Fruit fly (Drosophila melanogaster) whole organism, embryonic: ENCODE data around the gene Ipo9.

ENCODE experiments used
- CG10959 ChIP-seq: fragments of 200-800 bp; sonication (Bioruptor generic); IDR thresholded peaks from 2 replicates; pipeline ENCODE4 v1.3.6; 2022; ENCODE audit warnings: missing biosample characterization, missing genetic modification characterization
- CG17359 ChIP-seq: fragments of 200-800 bp; sonication (Bioruptor generic); optimal IDR thresholded peaks from 3 replicates; lab custom pipeline; 2018; ENCODE audit warnings: missing biosample characterization, mild to moderate bottlenecking, missing genetic modification characterization, moderate library complexity
- CG3407 ChIP-seq: fragments of 200-800 bp; sonication (Bioruptor generic); optimal IDR thresholded peaks from 2 replicates; lab custom pipeline; 2018; ENCODE audit warnings: missing biosample characterization, mild to moderate bottlenecking, missing genetic modification characterization
- CG5245 ChIP-seq: fragments of 200-800 bp; sonication (Bioruptor generic); optimal IDR thresholded peaks from 3 replicates; lab custom pipeline; 2016; ENCODE audit warnings: missing biosample characterization, missing genetic modification characterization
- CG7271 ChIP-seq: fragments of 200-800 bp; sonication (Bioruptor generic); optimal IDR thresholded peaks from 2 replicates; lab custom pipeline; 2018; ENCODE audit warnings: missing biosample characterization, mild to moderate bottlenecking, missing genetic modification characterization, moderate library complexity
- CG8290 ChIP-seq, 3 experiments: fragments of 200-800 bp; sonication (Bioruptor generic); optimal IDR thresholded peaks; 2 replicates each; lab custom pipeline; 2016 to 2019; ENCODE audit warnings: missing biosample characterization in 3 of 3, missing genetic modification characterization in 3 of 3, mild to moderate bottlenecking in 2 of 3, moderate library complexity in 1 of 3
- Dfd ChIP-seq, 2 experiments: fragments of >200 bp; optimal IDR thresholded peaks; 2 replicates each; lab custom pipeline; 2017; ENCODE audit warnings: missing biosample characterization in 2 of 2, missing genetic modification characterization in 2 of 2
- Rfx ChIP-seq: fragments of 200-800 bp; sonication (Bioruptor generic); IDR thresholded peaks from 2 replicates; pipeline ENCODE4 v1.3.6; 2022; ENCODE audit warnings: missing biosample characterization, missing genetic modification characterization
- chn ChIP-seq: fragments of 200-800 bp; sonication (Bioruptor generic); optimal IDR thresholded peaks from 2 replicates; lab custom pipeline; 2016; ENCODE audit warnings: missing biosample characterization, missing genetic modification characterization
- dati ChIP-seq: fragments of 200-800 bp; sonication (Bioruptor generic); IDR thresholded peaks from 2 replicates; pipeline ENCODE4 v1.3.6; 2022; ENCODE audit warnings: missing biosample characterization, missing genetic modification characterization
- mam ChIP-seq: fragments of 200-800 bp; sonication (Bioruptor generic); optimal IDR thresholded peaks from 3 replicates; lab custom pipeline; 2016; ENCODE audit warnings: missing biosample characterization, missing genetic modification characterization

DNA sequence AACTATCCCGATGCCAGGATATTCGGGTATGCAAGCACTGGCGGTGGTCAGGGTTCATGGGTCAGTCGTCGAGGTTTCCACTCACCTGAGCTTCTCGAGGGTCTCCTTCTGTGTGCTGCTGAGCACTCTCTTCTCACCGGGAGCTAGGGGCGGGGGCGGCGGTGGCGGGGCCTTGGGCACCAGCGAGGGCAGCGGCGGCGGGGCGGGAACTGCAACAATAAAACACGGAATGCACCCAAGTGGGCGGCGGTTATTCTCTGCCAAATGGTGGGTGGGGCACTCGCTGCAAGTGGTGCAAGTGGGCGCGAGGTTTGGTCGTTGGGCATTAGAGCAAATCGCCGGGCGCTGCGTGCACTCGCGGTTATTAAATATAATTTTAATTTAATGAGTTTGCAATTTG is 28.7 kb downstream of the Ipo9 start:
- TF ChIP-seq CG8290 (GFP tag; optimal IDR thresholded peaks at IDR 0.05; lab: Kevin White, UChicago), result no peak
- no peak for TF ChIP-seq CG8290 (tag; optimal IDR thresholded peaks at IDR 0.05; lab: Kevin White, UChicago)
- no peak for TF ChIP-seq CG10959 (GFP tag; lab: Robert Waterston, UW)
- TF ChIP-seq chn (GFP tag; lab: Kevin White, UChicago), result no peak
- no peak for TF ChIP-seq CG5245 (GFP tag; lab: Kevin White, UChicago)
- no peak for TF ChIP-seq CG17359 (tag; lab: Kevin White, UChicago)
- no peak for TF ChIP-seq mam (GFP tag; lab: Kevin White, UChicago)
- no peak for TF ChIP-seq Rfx (GFP tag; lab: Robert Waterston, UW)
- TF ChIP-seq CG7271 (tag; lab: Kevin White, UChicago), result no peak
- no peak for TF ChIP-seq dati
- TF ChIP-seq CG3407 (GFP tag; lab: Kevin White, UChicago), result no peak
- no peak for TF ChIP-seq Dfd (GFP tag; optimal IDR thresholded peaks at IDR 0.05; lab: Kevin White, UChicago)
